Fruit fly (Drosophila melanogaster): ENCODE data around the gene CG9588.

DNA sequence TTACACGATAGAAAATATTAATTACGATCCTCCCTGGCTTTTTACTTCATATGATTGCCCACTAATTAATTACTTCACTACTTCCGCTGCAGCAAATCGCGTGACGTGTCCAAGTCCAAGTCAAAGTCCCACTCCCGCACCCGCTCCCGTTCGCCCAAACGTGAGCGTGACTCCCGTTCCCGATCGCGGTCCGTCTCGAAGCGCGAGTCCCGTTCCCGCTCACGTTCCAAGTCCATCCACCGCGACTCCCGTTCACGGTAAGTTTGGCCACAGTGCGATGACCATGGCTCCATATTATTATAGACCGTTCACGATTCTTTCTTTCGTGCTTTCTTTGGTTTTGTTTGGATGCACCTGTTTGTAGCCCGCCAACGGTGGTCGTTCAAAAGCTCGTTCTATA lies 10.5 kb downstream of the CG9588 start:
- TF ChIP-seq CG8478 (optimal IDR thresholded peaks at IDR 0.05) (no peak), CTCF (optimal IDR thresholded peaks at IDR 0.05) (no peak)
